Worm (Caenorhabditis elegans): Measurements from ENCODE around the gene cest-16.
A peak's percentile ranks its signal among the peaks of the same experiment; 100 is the strongest.

cest-16 gene

DNA sequence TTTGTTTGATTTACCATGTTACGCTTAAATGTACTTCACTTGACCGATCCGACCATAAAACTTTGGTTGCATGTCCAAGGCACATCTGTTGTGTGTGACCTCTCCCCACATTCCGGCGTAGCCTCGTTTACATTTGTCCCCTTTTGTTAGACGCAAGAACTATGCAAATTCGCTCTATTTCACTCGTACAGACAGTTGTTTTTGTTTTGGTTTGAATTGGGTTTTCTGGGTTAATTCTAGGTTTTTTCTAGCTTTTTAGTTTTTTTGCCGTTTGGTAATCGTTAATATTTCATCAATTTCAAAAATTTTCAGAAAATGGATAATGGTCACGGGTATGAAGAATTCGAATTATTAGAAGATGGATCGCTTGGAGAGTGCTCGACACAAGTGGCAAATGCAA, 6.9 kb upstream of the cest-16 start, which contains the start of gene mom-1:
Gene mom-1 (plus strand): TSS at position 301 of the 400 bp plus-strand sequence.
- no peak for TF ChIP-seq sptf-1 (tag; optimal IDR thresholded peaks at IDR 0.05)

DNA sequence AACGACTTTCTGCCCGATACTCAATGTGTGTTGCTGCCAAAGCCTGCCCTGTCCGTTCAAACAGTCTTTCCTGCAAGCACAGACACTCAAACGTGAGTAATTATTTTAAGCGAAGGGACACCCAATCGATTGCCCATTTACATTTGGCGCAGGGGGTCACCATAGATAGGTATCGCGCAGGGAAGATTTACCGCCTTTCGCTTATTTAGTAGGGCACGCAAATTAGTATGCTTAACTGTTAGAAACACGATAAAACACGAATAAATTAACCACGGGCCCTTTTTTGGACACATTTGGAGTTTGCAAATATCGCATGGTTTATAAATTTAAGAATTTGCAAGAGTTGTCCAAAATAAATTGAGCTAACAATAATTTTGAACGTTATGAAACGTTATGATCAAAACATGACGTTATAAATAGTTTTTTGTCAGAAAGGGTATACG, 3.3 kb upstream of the cest-16 start:
- peak; percentile 100 for TF ChIP-seq dsc-1 (tag; optimal IDR thresholded peaks at IDR 0.05)
- peak; percentile 61 for TF ChIP-seq F16B12.6 (tag; optimal IDR thresholded peaks at IDR 0.05)
- peak; percentile 94 to 95 for TF ChIP-seq lsy-2 (tag; optimal IDR thresholded peaks at IDR 0.05)
- TF ChIP-seq nhr-90 (tag; optimal IDR thresholded peaks at IDR 0.05; ENCODE audit: poor library complexity): peak; percentile 100
- TF ChIP-seq aly-2 (tag; optimal IDR thresholded peaks at IDR 0.05): peak; percentile 94
- TF ChIP-seq nhr-19 (GFP tag; conservative IDR thresholded peaks at IDR 0.05): peak; percentile 98
- peak; percentile 99 for TF ChIP-seq nhr-85 (tag)
- peak; percentile 99 for TF ChIP-seq fkh-8 (tag; optimal IDR thresholded peaks at IDR 0.05)
- TF ChIP-seq jun-1 (tag; optimal IDR thresholded peaks at IDR 0.05): peak; percentile 100
- TF ChIP-seq nhr-12 (tag; optimal IDR thresholded peaks at IDR 0.05): peak; percentile 85
- peak; percentile 96 for TF ChIP-seq ces-1 (GFP tag; optimal IDR thresholded peaks at IDR 0.05)
- TF ChIP-seq grh-1 (GFP tag; IDR thresholded peaks at IDR 0.05): peak; percentile 98
- TF ChIP-seq mab-9 (GFP tag; IDR thresholded peaks at IDR 0.05): peak; percentile 98
- peak; percentile 84 to 98 for TF ChIP-seq ztf-11 (tag; optimal IDR thresholded peaks at IDR 0.05)
- peak; percentile 99 for TF ChIP-seq nhr-77 (tag; optimal IDR thresholded peaks at IDR 0.05)
- TF ChIP-seq hlh-17 (GFP tag; optimal IDR thresholded peaks at IDR 0.05; ENCODE audit: borderline replicate concordance): peak; percentile 7
- TF ChIP-seq lin-35 (GFP tag; optimal IDR thresholded peaks at IDR 0.05): peak; percentile 82 to 93
- TF ChIP-seq nhr-71 (tag; optimal IDR thresholded peaks at IDR 0.05): peak; percentile 99
- TF ChIP-seq mef-2 (tag; optimal IDR thresholded peaks at IDR 0.05): peak; percentile 90
- TF ChIP-seq tlp-1 (tag; optimal IDR thresholded peaks at IDR 0.05): peak; percentile 33
- peak; percentile 98 for TF ChIP-seq skn-1 (tag; optimal IDR thresholded peaks at IDR 0.05)
- TF ChIP-seq tbx-2 (tag; optimal IDR thresholded peaks at IDR 0.05): peak; percentile 99
- peak; percentile 85 for TF ChIP-seq snpc-4 (tag; optimal IDR thresholded peaks at IDR 0.05)
- peak; percentile 97 for TF ChIP-seq nhr-76 (tag; optimal IDR thresholded peaks at IDR 0.05)
- TF ChIP-seq mep-1 (tag; optimal IDR thresholded peaks at IDR 0.05): peak; percentile 99
- TF ChIP-seq nhr-237 (tag; optimal IDR thresholded peaks at IDR 0.05): peak; percentile 98
- peak; percentile 88 to 97 for TF ChIP-seq egl-27 (tag; optimal IDR thresholded peaks at IDR 0.05)
- peak; percentile 97 for TF ChIP-seq sup-37 (GFP tag; optimal IDR thresholded peaks at IDR 0.05)
- peak; percentile 98 for TF ChIP-seq hpl-2 (GFP tag; optimal IDR thresholded peaks at IDR 0.05)
- peak; percentile 98 for TF ChIP-seq unc-86 (tag; optimal IDR thresholded peaks at IDR 0.05)
- peak; percentile 77 for TF ChIP-seq unc-130 (tag; optimal IDR thresholded peaks at IDR 0.05)
- peak; percentile 83 to 91 for TF ChIP-seq efl-1 (optimal IDR thresholded peaks at IDR 0.05)
- peak; percentile 71 to 96 for TF ChIP-seq efl-1 (GFP tag; optimal IDR thresholded peaks at IDR 0.05 in 1 of 2)
- TF ChIP-seq pag-3 (tag; optimal IDR thresholded peaks at IDR 0.05; ENCODE audit: borderline replicate concordance, insufficient read depth): no peak
- TF ChIP-seq pqm-1 (tag; optimal IDR thresholded peaks at IDR 0.05): peak; percentile 98
- TF ChIP-seq zag-1 (tag; optimal IDR thresholded peaks at IDR 0.05): peak; percentile 66
- TF ChIP-seq C04F5.9 (tag; optimal IDR thresholded peaks at IDR 0.05): peak; percentile 92
- TF ChIP-seq fos-1 (tag; optimal IDR thresholded peaks at IDR 0.05): peak; percentile 99
- TF ChIP-seq snu-23 (GFP tag; optimal IDR thresholded peaks at IDR 0.05): peak; percentile 100
- TF ChIP-seq ceh-82 (tag; optimal IDR thresholded peaks at IDR 0.05): peak; percentile 98 to 100 (median 99)
- peak; percentile 54 for TF ChIP-seq blmp-1 (tag; optimal IDR thresholded peaks at IDR 0.05)
- peak; percentile 52 for TF ChIP-seq nhr-84 (tag; optimal IDR thresholded peaks at IDR 0.05)
- TF ChIP-seq lin-13 (GFP tag; optimal IDR thresholded peaks at IDR 0.05): peak; percentile 95
- no peak for TF ChIP-seq ets-5 (GFP tag; IDR thresholded peaks at IDR 0.05)
- TF ChIP-seq lin-39 (tag; optimal IDR thresholded peaks at IDR 0.05): peak; percentile 99
- peak; percentile 96 for TF ChIP-seq zip-4 (GFP tag; optimal IDR thresholded peaks at IDR 0.05)
- TF ChIP-seq unc-98 (GFP tag; IDR thresholded peaks at IDR 0.05): peak; percentile 81
- peak; percentile 96 for TF ChIP-seq elt-2 (tag; optimal IDR thresholded peaks at IDR 0.05)
- TF ChIP-seq mdl-1 (tag; optimal IDR thresholded peaks at IDR 0.05): peak; percentile 64 to 96
- peak; percentile 92 for TF ChIP-seq lir-3 (tag; optimal IDR thresholded peaks at IDR 0.05; ENCODE audit: poor library complexity)
